Worm (Caenorhabditis elegans) whole organism, early embryonic: ENCODE results near the gene M18.6.

Source experiments
- B0310.2 ChIP-seq: sonication (generic microtip); optimal IDR thresholded peaks from 2 replicates; lab custom pipeline; 2016; ENCODE audit warnings: mild to moderate bottlenecking, missing genetic modification characterization, missing compliant biosample characterization
- ama-1 ChIP-seq: fragments of 150-350 bp; optimal IDR thresholded peaks from 2 replicates; lab custom pipeline; 2014
- ceh-13 ChIP-seq: fragments of 200-800 bp; sonication (Bioruptor generic); optimal IDR thresholded peaks from 2 replicates; lab custom pipeline; 2018; ENCODE audit warnings: mild to moderate bottlenecking, missing genetic modification characterization, missing compliant biosample characterization
- ets-7 ChIP-seq: sonication (generic microtip); optimal IDR thresholded peaks from 2 replicates; lab custom pipeline; 2016; ENCODE audit warnings: missing genotype, missing genetic modification characterization, missing compliant biosample characterization
- hnd-1 ChIP-seq: sonication (generic microtip); optimal IDR thresholded peaks from 2 replicates; lab custom pipeline; 2016; ENCODE audit warnings: missing genetic modification characterization, missing compliant biosample characterization

DNA sequence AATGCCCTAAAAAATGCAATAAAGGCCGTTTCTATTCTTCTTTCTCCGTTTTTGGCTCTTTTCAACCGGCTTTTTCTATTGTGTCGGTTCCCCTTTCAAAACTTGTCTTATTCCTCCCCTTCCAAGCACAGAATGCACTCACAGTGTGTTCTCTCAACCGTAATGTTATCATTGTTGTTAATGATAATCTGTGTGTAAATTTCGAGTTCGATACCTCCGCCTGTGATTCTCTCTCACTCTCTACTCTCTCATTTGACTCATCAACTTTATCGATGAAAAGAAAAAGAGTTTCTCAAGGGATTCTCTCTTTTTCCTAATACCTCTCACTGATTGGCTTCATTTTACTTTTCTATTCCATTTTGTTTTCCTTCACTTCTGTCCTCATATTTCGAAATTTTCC is 7.6 kb downstream of the M18.6 start:
- TF ChIP-seq ama-1 (lab: Kevin White, UChicago) (no peak), B0310.2 (tag; lab: Kevin White, UChicago) (no peak), ceh-13 (no peak), ets-7 (tag; lab: Kevin White, UChicago) (no peak), hnd-1 (tag; lab: Kevin White, UChicago) (no peak)
